Worm (Caenorhabditis elegans): ENCODE results near the gene ZK938.11.
A peak's percentile ranks its signal among the peaks of the same experiment; 100 is the strongest.
"Not testable (repeated sequence)": the region's sequence is repeated elsewhere in the genome, so short reads cannot be mapped to it uniquely, and the experiment has no call there.

ZK938.11 gene

DNA sequence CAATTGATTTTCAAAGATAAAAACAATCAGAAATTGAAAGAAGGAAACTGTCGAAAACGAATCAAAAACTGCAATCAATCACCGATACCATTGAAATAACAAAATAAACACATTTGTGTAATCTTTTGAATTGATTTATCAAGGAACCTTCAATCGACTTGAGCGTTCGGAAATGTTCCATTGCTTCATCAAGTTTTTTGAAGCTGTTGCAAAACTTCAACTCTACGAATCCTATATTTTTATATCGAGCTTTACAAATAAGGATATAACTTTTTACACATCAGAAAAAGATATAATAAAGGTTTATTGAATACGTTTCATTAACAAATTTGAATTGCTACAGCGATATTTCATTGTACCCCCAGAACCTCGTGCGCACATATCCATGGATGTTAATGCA lies 32.7 kb upstream of the ZK938.11 start, which contains the start of gene chil-8:
TSS of gene chil-8 (minus strand) at position 101 of the 400 bp plus-strand sequence.
- TF ChIP-seq sptf-1 (tag; optimal IDR thresholded peaks at IDR 0.05) (no peak), hpl-2 (GFP tag; optimal IDR thresholded peaks at IDR 0.05) (no peak), mdl-1 (tag; optimal IDR thresholded peaks at IDR 0.05) (no peak), hlh-17 (GFP tag; optimal IDR thresholded peaks at IDR 0.05; ENCODE audit: borderline replicate concordance) (no peak)

DNA sequence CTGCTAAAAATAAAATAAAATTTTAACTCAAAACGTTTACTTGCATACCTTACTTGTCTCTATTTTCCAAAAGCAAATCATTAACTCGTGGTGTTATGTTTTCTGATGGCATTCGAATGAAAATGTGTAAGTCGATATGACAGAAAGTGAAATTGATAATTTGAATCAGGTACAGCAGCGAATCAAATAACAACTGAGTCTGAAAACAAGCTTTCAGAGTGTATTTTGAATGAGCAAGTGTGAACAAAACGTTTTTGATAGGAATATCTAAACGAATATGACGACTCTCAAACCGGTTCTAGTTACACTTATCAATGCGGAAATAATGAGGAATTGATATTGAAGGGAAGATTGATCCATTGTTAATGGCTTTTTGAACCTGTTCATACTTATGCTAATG lies 30.8 kb upstream of the ZK938.11 start, which contains the start of gene chil-7:
TSS of gene chil-7 (minus strand) at position 112 of the 400 bp plus-strand sequence.
- TF ChIP-seq dsc-1 (tag; optimal IDR thresholded peaks at IDR 0.05) (no peak), aha-1 (tag; optimal IDR thresholded peaks at IDR 0.05) (no peak), lsy-2 (tag; optimal IDR thresholded peaks at IDR 0.05) (no peak), sup-37 (GFP tag; optimal IDR thresholded peaks at IDR 0.05) (no peak), lin-15B (tag; optimal IDR thresholded peaks at IDR 0.05) (no peak)

DNA sequence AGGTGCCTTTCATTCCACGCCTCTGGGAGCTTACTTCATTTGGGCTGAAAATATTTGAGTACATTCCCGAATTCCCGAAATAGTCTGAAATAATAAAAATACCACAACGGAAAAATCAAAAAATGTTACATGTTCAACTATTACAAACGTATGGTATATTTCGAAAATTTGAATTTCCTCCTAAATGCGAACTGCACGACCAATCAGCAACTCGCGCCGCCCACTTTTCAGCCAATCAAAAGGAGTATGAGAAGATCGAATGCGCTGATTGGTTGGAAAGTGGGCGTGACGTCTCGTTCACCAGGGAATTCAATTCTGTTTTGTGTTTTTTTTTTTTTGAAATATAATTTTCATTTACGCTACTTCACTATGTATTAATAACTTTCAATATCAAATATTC lies 28.5 kb upstream of the ZK938.11 start, which contains the start of gene old-1:
TSS of gene old-1 (minus strand) at position 50 of the 400 bp plus-strand sequence.
- TF ChIP-seq zip-4 (GFP tag; optimal IDR thresholded peaks at IDR 0.05) (no peak), elt-3 (tag; optimal IDR thresholded peaks at IDR 0.05) (no peak), dsc-1 (tag; optimal IDR thresholded peaks at IDR 0.05) (no peak), alr-1 (tag; optimal IDR thresholded peaks at IDR 0.05; ENCODE audit: borderline replicate concordance) (no peak), rnt-1 (tag; optimal IDR thresholded peaks at IDR 0.05) (no peak), efl-1 (optimal IDR thresholded peaks at IDR 0.05) (no peak), efl-1 (GFP tag; optimal IDR thresholded peaks at IDR 0.05 in 1 of 2) (peak in 1 of 2 experiments; percentile 86), mef-2 (tag; optimal IDR thresholded peaks at IDR 0.05) (no peak)

DNA sequence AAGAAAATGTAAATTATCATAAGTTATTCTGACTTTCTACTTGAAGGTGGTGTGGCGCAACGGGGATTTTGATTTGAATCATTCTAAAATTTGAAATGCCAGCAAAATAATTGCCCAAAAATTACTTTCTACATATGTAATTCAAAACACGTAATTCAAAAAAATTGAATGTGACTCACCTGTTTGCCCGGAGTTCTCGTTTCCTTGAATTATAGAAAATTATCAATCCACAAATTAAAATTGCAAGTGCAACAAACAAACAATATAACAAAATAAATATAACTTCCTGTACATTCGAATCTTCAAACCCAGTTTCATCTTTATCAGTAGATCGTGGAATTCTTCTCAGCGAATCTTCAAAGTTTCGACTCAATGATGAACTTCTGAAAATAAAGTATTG lies 28.0 kb upstream of the ZK938.11 start:
- TF ChIP-seq ceh-88 (GFP tag; IDR thresholded peaks at IDR 0.05) (no peak), aly-2 (tag; optimal IDR thresholded peaks at IDR 0.05) (no peak)

DNA sequence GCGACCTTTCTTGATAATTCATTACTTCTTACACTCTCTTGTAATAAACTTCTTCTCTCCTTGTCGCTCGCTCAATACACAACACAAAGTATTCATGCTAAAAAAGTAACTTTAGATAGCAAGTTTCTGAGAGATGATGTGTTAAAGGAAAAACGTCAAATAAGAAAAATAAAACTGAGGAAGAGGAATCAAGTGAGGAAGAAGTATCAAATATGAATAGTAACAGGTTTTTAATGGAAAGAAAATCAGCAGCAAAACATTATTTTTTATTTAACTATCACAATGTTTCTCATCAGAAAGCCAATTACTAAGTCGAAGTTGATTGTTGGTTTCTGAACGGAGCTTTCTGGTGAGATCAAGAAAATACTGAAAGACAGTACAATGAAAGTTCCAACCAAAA lies 26.2 kb upstream of the ZK938.11 start, which contains the start of gene chil-1:
TSS of gene chil-1 (minus strand) at position 101 of the 400 bp plus-strand sequence.
- not testable (repeated sequence) for TF ChIP-seq egl-27 (tag; optimal IDR thresholded peaks at IDR 0.05); lin-35 (GFP tag; optimal IDR thresholded peaks at IDR 0.05); egl-13 (tag; optimal IDR thresholded peaks at IDR 0.05)

DNA sequence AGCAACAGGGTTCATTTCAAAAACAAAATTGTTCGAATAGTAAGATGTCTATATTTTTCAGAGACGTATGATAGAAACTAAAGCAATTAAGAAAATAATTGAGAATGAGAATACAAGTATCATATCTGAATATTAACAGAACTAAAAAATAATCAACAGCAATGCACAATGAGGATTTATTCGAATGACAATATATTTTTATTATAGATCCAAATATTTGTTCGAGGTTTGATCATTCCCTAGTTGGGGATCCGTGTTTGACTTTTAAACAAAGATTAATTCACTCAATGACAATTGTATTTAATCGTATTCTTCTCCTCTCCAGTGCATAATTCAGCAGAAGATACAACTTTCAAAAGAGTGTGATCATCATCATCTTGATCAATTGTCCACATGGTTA lies 21.9 kb upstream of the ZK938.11 start, which contains the start of gene C08H9.18:
TSS of gene C08H9.18 (minus strand) at position 101 of the 400 bp plus-strand sequence.
- TF ChIP-seq nhr-28 (tag; optimal IDR thresholded peaks at IDR 0.05) (no peak), nhr-90 (tag; optimal IDR thresholded peaks at IDR 0.05; ENCODE audit: poor library complexity) (no peak), nhr-12 (tag; optimal IDR thresholded peaks at IDR 0.05) (no peak), snpc-4 (tag; optimal IDR thresholded peaks at IDR 0.05) (no peak), lin-14 (GFP tag; optimal IDR thresholded peaks at IDR 0.05) (no peak), dsc-1 (tag; optimal IDR thresholded peaks at IDR 0.05) (no peak), isw-1 (GFP tag; IDR thresholded peaks at IDR 0.05) (no peak), grh-1 (GFP tag; IDR thresholded peaks at IDR 0.05) (no peak), mdl-1 (tag; optimal IDR thresholded peaks at IDR 0.05) (no peak)

DNA sequence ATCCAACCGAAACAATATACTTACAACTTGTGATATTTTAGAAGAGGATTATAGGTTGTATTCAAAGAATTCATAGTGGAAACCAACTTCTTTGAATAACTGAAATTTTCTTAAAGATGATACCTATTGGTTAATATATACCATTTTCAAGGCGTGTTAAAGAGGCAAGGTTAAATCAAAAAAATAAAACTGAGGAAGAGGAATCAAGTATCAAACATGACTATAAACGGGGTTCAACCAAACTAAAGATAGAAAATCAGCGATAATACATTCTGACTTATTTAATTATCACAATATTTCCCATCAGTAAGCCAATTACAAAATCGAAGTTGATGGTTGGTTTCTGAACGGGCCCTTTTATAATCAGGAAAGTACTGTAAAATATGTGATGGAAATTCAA lies 21.2 kb upstream of the ZK938.11 start, which contains the start of gene chil-3:
TSS of gene chil-3 (minus strand) at position 101 of the 400 bp plus-strand sequence.
- TF ChIP-seq blmp-1 (tag; optimal IDR thresholded peaks at IDR 0.05) (no peak), tbx-2 (tag; optimal IDR thresholded peaks at IDR 0.05) (no peak), alr-1 (tag; optimal IDR thresholded peaks at IDR 0.05; ENCODE audit: borderline replicate concordance) (no peak), snu-23 (GFP tag; optimal IDR thresholded peaks at IDR 0.05) (no peak), egl-27 (tag; optimal IDR thresholded peaks at IDR 0.05) (no peak), ztf-11 (tag; optimal IDR thresholded peaks at IDR 0.05) (no peak), fos-1 (tag; optimal IDR thresholded peaks at IDR 0.05) (no peak)
